Fruit fly (Drosophila melanogaster): ENCODE measurements around the gene CG4045.

The CG4045 gene

dm6 chrX:2070708-2071063 is 5.0 kb downstream of the CG4045 start (continued):
- TF ChIP-seq CG8290 (GFP tag; optimal IDR thresholded peaks at IDR 0.05) (peak; percentile 45), CG8290 (tag; optimal IDR thresholded peaks at IDR 0.05) (peak in 1 of 2 experiments; percentile 75), nerfin-2 (GFP tag; IDR thresholded peaks at IDR 0.05; ENCODE audit: partially characterized antibody) (no peak), gcm2 (GFP tag; optimal IDR thresholded peaks at IDR 0.05) (peak; percentile 26), Usf (GFP tag; optimal IDR thresholded peaks at IDR 0.05) (peak; percentile 43), Lim3 (GFP tag; IDR thresholded peaks at IDR 0.05) (no peak), Meics (GFP tag; optimal IDR thresholded peaks at IDR 0.05) (peak; percentile 77), CG10321 (GFP tag; IDR thresholded peaks at IDR 0.05) (no peak), ERR (GFP tag; optimal IDR thresholded peaks at IDR 0.05) (peak; percentile 9), CkIIα-i1 (GFP tag; IDR thresholded peaks at IDR 0.05) (no peak), Vsx1 (GFP tag; optimal IDR thresholded peaks at IDR 0.05) (no peak), Deaf1 (tag; optimal IDR thresholded peaks at IDR 0.05) (peak; percentile 31), CG2875 (GFP tag; optimal IDR thresholded peaks at IDR 0.05) (peak; percentile 8), CG2678 (tag; optimal IDR thresholded peaks at IDR 0.05) (peak; percentile 78), CG1647 (GFP tag; optimal IDR thresholded peaks at IDR 0.05) (peak; percentile 28), ind (GFP tag; optimal IDR thresholded peaks at IDR 0.05) (peak; percentile 77), Neu2 (GFP tag; optimal IDR thresholded peaks at IDR 0.05; ENCODE audit: borderline replicate concordance) (no peak), CG15601 (tag; optimal IDR thresholded peaks at IDR 0.05) (no peak), CG3281 (GFP tag; optimal IDR thresholded peaks at IDR 0.05) (peak; percentile 76), Hand (GFP tag; optimal IDR thresholded peaks at IDR 0.05) (peak; percentile 66), br (optimal IDR thresholded peaks at IDR 0.05) (no peak), CG17802 (tag; optimal IDR thresholded peaks at IDR 0.05) (no peak), CG10366 (GFP tag; IDR thresholded peaks at IDR 0.05) (peak; percentile 43; the same call in 1 of the 2 replicates), maf-S (GFP tag; optimal IDR thresholded peaks at IDR 0.05) (peak; percentile 54), CG3407 (GFP tag; optimal IDR thresholded peaks at IDR 0.05) (no peak), Atf-2 (GFP tag; optimal IDR thresholded peaks at IDR 0.05) (peak; percentile 26), CG18011 (GFP tag; optimal IDR thresholded peaks at IDR 0.05) (no peak), sens-2 (GFP tag; IDR thresholded peaks at IDR 0.05) (no peak), tll (GFP tag; optimal IDR thresholded peaks at IDR 0.05) (no peak), Oaz (GFP tag; IDR thresholded peaks at IDR 0.05) (peak; percentile 61), Dbx (GFP tag; IDR thresholded peaks at IDR 0.05) (peak; percentile 76), CG12299 (tag; optimal IDR thresholded peaks at IDR 0.05) (no peak), wdn (GFP tag; IDR thresholded peaks at IDR 0.05) (peak; percentile 65), CG11560 (tag; IDR thresholded peaks at IDR 0.05) (no peak), CG9876 (GFP tag; optimal IDR thresholded peaks at IDR 0.05) (peak; percentile 16), CG3065 (GFP tag; optimal IDR thresholded peaks at IDR 0.05) (no peak), sr (GFP tag; IDR thresholded peaks at IDR 0.05) (0 out of 3 replicates have a peak, but pooled peaks have one; percentile 24), tap (tag; optimal IDR thresholded peaks at IDR 0.05) (peak; percentile 57), CG4282 (GFP tag; optimal IDR thresholded peaks at IDR 0.05) (no peak), CG7987 (GFP tag; optimal IDR thresholded peaks at IDR 0.05) (peak; percentile 42), CG9215 (GFP tag; IDR thresholded peaks at IDR 0.05) (peak; percentile 76), CG1233 (GFP tag; optimal IDR thresholded peaks at IDR 0.05) (no peak), CG10267 (tag; optimal IDR thresholded peaks at IDR 0.05) (peak; percentile 15), tna (GFP tag; IDR thresholded peaks at IDR 0.05; ENCODE audit: partially characterized antibody) (no peak), CG34376 (GFP tag; optimal IDR thresholded peaks at IDR 0.05) (peak; percentile 33), CG5953 (GFP tag; IDR thresholded peaks at IDR 0.05) (no peak), unpg (GFP tag; optimal IDR thresholded peaks at IDR 0.05) (peak; percentile 55), Dp (GFP tag; optimal IDR thresholded peaks at IDR 0.05) (no peak), HLH54F (GFP tag; optimal IDR thresholded peaks at IDR 0.05) (peak; percentile 53), NK7.1 (GFP tag; optimal IDR thresholded peaks at IDR 0.05) (peak; percentile 41), CG12236 (GFP tag; optimal IDR thresholded peaks at IDR 0.05) (no peak), CG6854 (GFP tag; optimal IDR thresholded peaks at IDR 0.05) (peak; percentile 56)

Measured in whole organism, embryonic.